Worm (Caenorhabditis elegans): ENCODE measurements around the gene Y6E2A.5.

The Y6E2A.5 gene

DNA sequence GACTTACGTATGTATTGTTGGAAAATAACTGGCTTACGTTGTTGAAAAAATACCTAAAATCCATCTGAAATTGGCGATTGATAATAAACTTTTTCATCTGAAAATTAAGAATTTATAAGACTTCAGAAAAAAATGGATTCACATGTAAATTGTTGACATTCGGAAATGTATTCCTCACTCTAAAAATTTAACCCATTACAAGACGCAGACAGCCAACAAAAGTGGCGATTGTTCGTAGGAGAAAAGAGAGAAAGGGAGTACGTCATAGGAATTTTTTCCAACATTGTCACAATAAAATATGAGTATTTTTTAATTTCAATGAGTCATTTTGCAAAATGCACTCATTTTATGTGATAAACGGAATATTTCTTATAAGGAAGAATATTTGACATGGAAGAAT is at the start of gene Y6E2A.5:
Y6E2A.5 (minus strand) TSS at position 101 of the 400 bp plus-strand sequence.
- TF ChIP-seq egl-27 (tag; optimal IDR thresholded peaks at IDR 0.05) (no peak), mef-2 (tag; optimal IDR thresholded peaks at IDR 0.05) (no peak), nhr-12 (tag; optimal IDR thresholded peaks at IDR 0.05) (no peak), nhr-237 (tag; optimal IDR thresholded peaks at IDR 0.05) (no peak), efl-3 (GFP tag; optimal IDR thresholded peaks at IDR 0.05) (no peak), nhr-85 (tag) (no peak), mep-1 (tag; optimal IDR thresholded peaks at IDR 0.05) (no peak), nhr-11 (tag; optimal IDR thresholded peaks at IDR 0.05) (no peak), irx-1 (tag; optimal IDR thresholded peaks at IDR 0.05) (no peak), nhr-19 (GFP tag; conservative IDR thresholded peaks at IDR 0.05) (no peak), ceh-8 (GFP tag; optimal IDR thresholded peaks at IDR 0.05) (no peak), alr-1 (tag; optimal IDR thresholded peaks at IDR 0.05; ENCODE audit: borderline replicate concordance) (no peak), vab-15 (tag; optimal IDR thresholded peaks at IDR 0.05) (no peak)

DNA sequence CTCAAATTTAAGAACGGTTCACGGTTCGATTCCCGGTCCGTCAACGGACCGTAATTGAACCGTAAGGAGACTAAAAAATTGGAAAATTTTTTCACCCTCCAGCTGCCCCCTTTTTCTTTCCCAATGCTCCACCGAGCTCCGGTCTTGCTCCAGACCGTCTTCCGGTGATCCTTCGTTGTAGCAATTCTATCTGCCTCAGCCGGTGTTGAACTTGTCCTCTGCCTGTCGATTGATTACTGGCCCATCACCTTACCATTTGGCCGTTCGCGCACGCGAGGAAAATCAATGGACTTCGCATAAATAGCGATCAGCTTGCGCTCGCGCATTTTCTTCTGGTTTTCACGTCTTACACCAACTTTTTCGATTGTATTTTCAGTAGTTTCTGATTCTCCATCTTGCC is 48.9 kb upstream of the Y6E2A.5 start:
- peak; percentile 17; the same call in 1 of the 2 replicates for TF ChIP-seq nhr-19 (GFP tag; conservative IDR thresholded peaks at IDR 0.05)

DNA sequence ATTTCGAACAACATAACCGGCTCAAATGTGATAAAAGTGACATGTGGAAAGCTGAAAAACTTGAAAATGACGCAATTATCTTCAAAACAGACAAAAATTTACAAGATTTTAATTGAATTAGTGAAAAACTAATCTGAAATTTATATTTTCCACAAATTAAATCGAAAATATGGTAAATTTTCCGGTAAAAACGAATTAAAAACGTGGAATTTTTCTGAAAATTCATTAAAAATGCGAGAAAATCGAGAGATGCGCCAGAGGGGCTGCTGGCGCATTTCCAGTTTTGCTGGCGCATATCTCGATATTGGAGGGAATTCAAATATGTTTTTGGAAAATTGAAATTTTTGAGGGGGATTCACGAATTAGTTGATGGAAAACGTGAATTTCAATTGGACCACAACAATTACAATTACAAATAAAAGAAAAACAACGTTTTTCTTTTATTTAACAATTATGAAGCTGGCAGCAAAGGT is 47.7 kb upstream of the Y6E2A.5 start, which contains the start of the genes haf-3 and F57A10.2:
haf-3 (minus strand) TSS at position 51 of the 473 bp plus-strand sequence.
F57A10.2 (plus strand) TSS at position 454 of the 473 bp plus-strand sequence.
- TF ChIP-seq elt-3 (tag; optimal IDR thresholded peaks at IDR 0.05), result peak in 5 of 6 experiments; percentile 25 to 90 (median 45)
- TF ChIP-seq egl-27 (tag; optimal IDR thresholded peaks at IDR 0.05), result peak; percentile 9 to 69
- TF ChIP-seq irx-1 (tag; optimal IDR thresholded peaks at IDR 0.05), result peak; percentile 92
- peak; percentile 70 for TF ChIP-seq ztf-4 (tag; optimal IDR thresholded peaks at IDR 0.05)
- peak; percentile 94 for TF ChIP-seq tbx-2 (tag; optimal IDR thresholded peaks at IDR 0.05)
- peak; percentile 45 for TF ChIP-seq mef-2 (tag; optimal IDR thresholded peaks at IDR 0.05)
- peak in 1 of 2 experiments; percentile 88 for TF ChIP-seq mdl-1 (tag; optimal IDR thresholded peaks at IDR 0.05)
- peak; percentile 39 for TF ChIP-seq nhr-28 (tag; optimal IDR thresholded peaks at IDR 0.05)
- peak; percentile 66 for TF ChIP-seq C04F5.9 (tag; optimal IDR thresholded peaks at IDR 0.05)
- TF ChIP-seq mab-9 (GFP tag; IDR thresholded peaks at IDR 0.05), result peak; percentile 85
- TF ChIP-seq ceh-63 (GFP tag; optimal IDR thresholded peaks at IDR 0.05), result no peak
- no peak for TF ChIP-seq unc-98 (GFP tag; IDR thresholded peaks at IDR 0.05)
- TF ChIP-seq lin-15B (tag; optimal IDR thresholded peaks at IDR 0.05), result peak; percentile 88
- TF ChIP-seq alr-1 (tag; optimal IDR thresholded peaks at IDR 0.05; ENCODE audit: borderline replicate concordance), result no peak
- TF ChIP-seq lin-39 (tag; optimal IDR thresholded peaks at IDR 0.05), result peak; percentile 94
- TF ChIP-seq unc-62 (GFP tag; optimal IDR thresholded peaks at IDR 0.05), result no peak
- peak; percentile 97 to 99 for TF ChIP-seq efl-1 (optimal IDR thresholded peaks at IDR 0.05)
- TF ChIP-seq efl-1 (GFP tag; optimal IDR thresholded peaks at IDR 0.05 in 1 of 2), result peak; percentile 99 to 100
- no peak for TF ChIP-seq ces-1 (GFP tag; optimal IDR thresholded peaks at IDR 0.05)
- TF ChIP-seq nhr-90 (tag; optimal IDR thresholded peaks at IDR 0.05; ENCODE audit: poor library complexity), result peak; percentile 96
- TF ChIP-seq ztf-11 (tag; optimal IDR thresholded peaks at IDR 0.05), result peak; percentile 4 to 83
- peak; percentile 97 for TF ChIP-seq nhr-47 (tag; optimal IDR thresholded peaks at IDR 0.05)
- TF ChIP-seq jun-1 (tag; optimal IDR thresholded peaks at IDR 0.05), result peak; percentile 82
- TF ChIP-seq lin-13 (GFP tag; optimal IDR thresholded peaks at IDR 0.05), result peak; percentile 91
- peak; percentile 92 for TF ChIP-seq unc-86 (tag; optimal IDR thresholded peaks at IDR 0.05)
- TF ChIP-seq hpl-2 (GFP tag; optimal IDR thresholded peaks at IDR 0.05), result peak; percentile 11
- TF ChIP-seq pax-3 (tag; optimal IDR thresholded peaks at IDR 0.05), result peak; percentile 80
- peak; percentile 53 for TF ChIP-seq ama-1 (optimal IDR thresholded peaks at IDR 0.05)
- TF ChIP-seq dsc-1 (tag; optimal IDR thresholded peaks at IDR 0.05), result peak; percentile 97
- peak; percentile 76 for TF ChIP-seq lir-3 (tag; optimal IDR thresholded peaks at IDR 0.05; ENCODE audit: poor library complexity)
- peak; percentile 96 for TF ChIP-seq nhr-71 (tag; optimal IDR thresholded peaks at IDR 0.05)
- TF ChIP-seq lin-14 (GFP tag; optimal IDR thresholded peaks at IDR 0.05), result peak; percentile 95
- peak; percentile 91 for TF ChIP-seq isw-1 (GFP tag; IDR thresholded peaks at IDR 0.05)
- peak; percentile 97 for TF ChIP-seq snu-23 (GFP tag; optimal IDR thresholded peaks at IDR 0.05)
- TF ChIP-seq tlp-1 (tag; optimal IDR thresholded peaks at IDR 0.05), result no peak
- TF ChIP-seq nhr-77 (tag; optimal IDR thresholded peaks at IDR 0.05), result peak; percentile 82
- TF ChIP-seq lin-35 (GFP tag; optimal IDR thresholded peaks at IDR 0.05), result peak; percentile 99
- TF ChIP-seq fos-1 (tag; optimal IDR thresholded peaks at IDR 0.05), result peak; percentile 82
- no peak for TF ChIP-seq pag-3 (tag; optimal IDR thresholded peaks at IDR 0.05; ENCODE audit: borderline replicate concordance, insufficient read depth)
- TF ChIP-seq blmp-1 (tag; optimal IDR thresholded peaks at IDR 0.05), result peak; percentile 79
